Fruit fly (Drosophila melanogaster) whole organism: Measurements from ENCODE around the gene Capr.

ENCODE experiments used
- CG8478 ChIP-seq: fragments of >200 bp; optimal IDR thresholded peaks from 2 replicates; lab custom pipeline; 2018; ENCODE audit warnings: inconsistent platforms
- Dll ChIP-seq: fragments of >200 bp; optimal IDR thresholded peaks from 2 replicates; lab custom pipeline; 2017
- EcR ChIP-seq, 2 experiments: fragments of >200 bp; optimal IDR thresholded peaks; 2 replicates each; lab custom pipeline; 2017; ENCODE audit warnings: missing biosample characterization in 2 of 2, missing genetic modification characterization in 2 of 2, missing genetic modification reagents in 2 of 2
- pan ChIP-seq: fragments of >200 bp; optimal IDR thresholded peaks from 2 replicates; lab custom pipeline; 2017
- psq ChIP-seq: fragments of >200 bp; optimal IDR thresholded peaks from 2 replicates; lab custom pipeline; 2017
- usp ChIP-seq: fragments of >200 bp; optimal IDR thresholded peaks from 2 replicates; lab custom pipeline; 2017; ENCODE audit warnings: missing biosample characterization, missing genetic modification characterization, mixed read lengths

The Capr gene

dm6 chr3L:18653737-18654136 lies 19.4 kb downstream of the Capr start:
- TF ChIP-seq Dll (lab: Kevin White, UChicago), result no peak
- no peak for TF ChIP-seq psq (lab: Kevin White, UChicago)
- TF ChIP-seq usp, result no peak
- TF ChIP-seq pan (lab: Kevin White, UChicago), result no peak
- TF ChIP-seq CG8478, result no peak
- no peak for TF ChIP-seq EcR (GFP tag; optimal IDR thresholded peaks at IDR 0.05; lab: Kevin White, UChicago)

DNA sequence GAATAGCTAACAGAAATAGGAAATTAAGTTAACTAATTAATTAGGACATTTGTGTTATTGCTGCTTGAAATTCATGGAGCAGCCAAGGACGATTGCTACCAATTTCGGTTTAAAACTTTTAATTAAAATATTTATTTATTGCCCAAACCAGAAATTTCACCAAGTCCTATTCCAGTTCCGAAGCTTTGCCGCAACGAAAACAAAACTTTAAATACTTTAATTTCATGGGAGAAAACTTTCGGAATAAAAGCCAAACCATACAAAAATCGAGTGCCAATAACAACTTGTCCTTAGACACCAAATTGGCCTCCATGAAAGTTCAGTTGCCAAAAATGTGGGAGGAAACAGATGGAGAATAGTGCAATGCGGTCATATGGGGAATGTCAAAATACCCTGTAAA lies 29.9 kb downstream of the Capr start:
- TF ChIP-seq pan (lab: Kevin White, UChicago) (no peak), psq (lab: Kevin White, UChicago) (no peak), usp (no peak), EcR (GFP tag; optimal IDR thresholded peaks at IDR 0.05; lab: Kevin White, UChicago) (no peak), CG8478 (no peak), Dll (lab: Kevin White, UChicago) (no peak)

- no peak for TF ChIP-seq Dll (lab: Kevin White, UChicago)
- TF ChIP-seq psq (lab: Kevin White, UChicago), result no peak
- TF ChIP-seq usp, result no peak
- no peak for TF ChIP-seq CG8478
- no peak for TF ChIP-seq EcR (GFP tag; optimal IDR thresholded peaks at IDR 0.05; lab: Kevin White, UChicago)
- no peak for TF ChIP-seq pan (lab: Kevin White, UChicago)
Observed at dm6 chr3L:18640584-18641527, 32.3 kb downstream of the Capr start.

- TF ChIP-seq usp (no peak), Dll (lab: Kevin White, UChicago) (no peak), CG8478 (no peak), psq (lab: Kevin White, UChicago) (no peak), EcR (GFP tag; optimal IDR thresholded peaks at IDR 0.05; lab: Kevin White, UChicago) (no peak), pan (lab: Kevin White, UChicago) (no peak)
Observed at dm6 chr3L:18638487-18638886, 34.6 kb downstream of the Capr start.

DNA sequence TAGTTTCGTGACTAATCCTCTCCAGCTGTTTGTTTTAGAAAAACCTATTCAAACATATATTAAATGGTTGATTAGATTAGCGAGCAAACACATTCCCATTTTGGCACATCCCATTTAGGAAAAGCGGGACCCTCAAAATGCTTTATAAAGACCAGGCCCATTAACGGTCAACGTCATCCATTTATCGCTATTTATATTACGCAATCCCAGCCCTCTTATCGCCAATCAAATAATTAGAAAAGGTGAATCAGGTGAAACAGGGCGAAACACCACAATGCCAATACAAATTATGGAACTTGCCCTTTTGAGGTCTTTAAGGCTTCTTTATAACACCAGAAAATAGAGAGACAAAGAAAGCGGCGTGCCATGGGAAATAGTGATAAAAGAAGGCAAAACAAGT lies 35.1 kb downstream of the Capr start:
- TF ChIP-seq CG8478, result no peak
- TF ChIP-seq pan (lab: Kevin White, UChicago), result no peak
- no peak for TF ChIP-seq EcR (GFP tag; optimal IDR thresholded peaks at IDR 0.05; lab: Kevin White, UChicago)
- no peak for TF ChIP-seq usp
- TF ChIP-seq Dll (lab: Kevin White, UChicago), result no peak
- no peak for TF ChIP-seq psq (lab: Kevin White, UChicago)

- TF ChIP-seq usp, result no peak
- TF ChIP-seq pan (lab: Kevin White, UChicago), result no peak
- TF ChIP-seq CG8478, result no peak
- no peak for TF ChIP-seq psq (lab: Kevin White, UChicago)
- TF ChIP-seq EcR (GFP tag; optimal IDR thresholded peaks at IDR 0.05; lab: Kevin White, UChicago), result no peak
- TF ChIP-seq Dll (lab: Kevin White, UChicago), result no peak
Observed at dm6 chr3L:18637348-18637747, 35.8 kb downstream of the Capr start.

DNA sequence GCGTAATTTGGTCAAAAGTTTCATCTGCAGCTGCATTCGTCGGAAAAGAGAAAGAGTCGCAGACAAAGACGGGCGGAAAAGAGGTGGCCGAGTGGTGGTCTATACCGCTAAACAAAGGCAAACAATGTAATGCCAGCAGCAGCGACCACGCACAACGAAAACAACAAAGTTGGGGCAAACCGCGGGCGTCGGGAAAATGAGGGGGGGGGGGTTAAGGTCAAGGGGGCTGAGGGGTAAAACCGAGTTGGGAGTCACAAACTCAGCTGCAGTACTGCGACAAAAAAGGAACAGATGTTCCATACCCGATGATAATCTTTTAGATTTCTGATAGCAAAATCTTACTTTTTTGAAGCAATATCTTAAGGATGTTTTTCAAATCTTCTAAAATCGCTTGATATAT lies 36.3 kb downstream of the Capr start:
- TF ChIP-seq usp, result no peak
- no peak for TF ChIP-seq CG8478
- no peak for TF ChIP-seq EcR (GFP tag; optimal IDR thresholded peaks at IDR 0.05; lab: Kevin White, UChicago)
- TF ChIP-seq psq (lab: Kevin White, UChicago), result no peak
- no peak for TF ChIP-seq Dll (lab: Kevin White, UChicago)
- no peak for TF ChIP-seq pan (lab: Kevin White, UChicago)

- no peak for TF ChIP-seq psq (lab: Kevin White, UChicago)
- no peak for TF ChIP-seq Dll (lab: Kevin White, UChicago)
- no peak for TF ChIP-seq usp
- TF ChIP-seq pan (lab: Kevin White, UChicago), result peak; percentile 32
- no peak for TF ChIP-seq EcR (GFP tag; optimal IDR thresholded peaks at IDR 0.05; lab: Kevin White, UChicago)
Observed at dm6 chr3L:18634792-18635471, 38.2 kb downstream of the Capr start.

DNA sequence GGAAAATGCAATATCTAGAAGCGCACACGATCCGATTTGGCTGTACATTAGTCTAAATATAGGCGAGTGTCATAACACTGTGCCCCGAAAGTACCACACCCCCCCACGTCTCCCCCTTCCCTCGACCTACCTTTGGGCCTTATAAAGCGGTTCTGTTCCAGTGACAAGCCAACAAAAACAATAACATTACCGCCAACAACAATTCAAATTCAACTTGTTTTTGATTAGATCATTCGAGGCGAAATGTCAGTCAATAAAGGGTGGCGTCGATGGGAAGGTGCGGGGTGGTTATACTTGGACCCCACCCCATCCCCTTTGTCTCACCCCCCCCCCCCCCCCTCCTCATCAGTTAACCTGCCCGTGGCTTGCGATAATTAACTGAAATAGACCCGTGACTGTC lies 40.0 kb downstream of the Capr start:
- TF ChIP-seq CG8478 (no peak), Dll (lab: Kevin White, UChicago) (no peak), usp (no peak), psq (lab: Kevin White, UChicago) (no peak), pan (lab: Kevin White, UChicago) (no peak), EcR (GFP tag; optimal IDR thresholded peaks at IDR 0.05; lab: Kevin White, UChicago) (no peak)

DNA sequence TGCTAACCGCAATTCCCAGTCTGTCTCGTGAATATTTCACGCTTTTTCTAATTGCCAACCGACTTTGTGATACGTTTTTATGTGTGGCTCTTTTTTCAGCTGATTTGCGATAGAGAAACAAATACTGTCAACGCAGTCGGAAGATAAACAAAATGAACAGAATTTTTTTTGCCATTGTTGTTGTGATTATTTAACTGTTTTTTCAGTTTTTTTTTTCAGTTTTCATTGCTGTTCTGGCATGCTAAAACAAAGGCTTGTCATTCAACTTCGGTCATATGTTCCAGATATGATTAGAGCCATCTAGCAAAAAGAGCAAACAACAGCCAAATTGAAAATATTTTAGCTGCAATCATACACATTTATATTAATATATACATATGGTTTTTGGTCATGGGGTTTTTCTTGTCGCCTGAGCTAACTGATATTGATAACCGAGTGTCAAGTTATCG lies 40.9 kb downstream of the Capr start:
- TF ChIP-seq EcR (GFP tag; optimal IDR thresholded peaks at IDR 0.05; lab: Kevin White, UChicago), result no peak
- no peak for TF ChIP-seq psq (lab: Kevin White, UChicago)
- no peak for TF ChIP-seq CG8478
- TF ChIP-seq usp, result no peak
- TF ChIP-seq pan (lab: Kevin White, UChicago), result no peak
- no peak for TF ChIP-seq Dll (lab: Kevin White, UChicago)

dm6 chr3L:18629874-18630273 lies 43.2 kb downstream of the Capr start:
- TF ChIP-seq pan (lab: Kevin White, UChicago) (no peak), CG8478 (no peak), Dll (lab: Kevin White, UChicago) (no peak), EcR (GFP tag; optimal IDR thresholded peaks at IDR 0.05; lab: Kevin White, UChicago) (no peak), psq (lab: Kevin White, UChicago) (no peak), usp (no peak)

- TF ChIP-seq CG8478 (no peak), usp (no peak), EcR (GFP tag; optimal IDR thresholded peaks at IDR 0.05; lab: Kevin White, UChicago) (no peak), psq (lab: Kevin White, UChicago) (no peak), Dll (lab: Kevin White, UChicago) (no peak), pan (lab: Kevin White, UChicago) (no peak)
Observed at dm6 chr3L:18628458-18628857, 44.7 kb downstream of the Capr start.
